Fruit fly (Drosophila melanogaster) whole organism, embryonic: ENCODE measurements around the gene CG12516.

Source experiments
- Aef1 ChIP-seq: fragments of 200-800 bp; sonication (Bioruptor generic); IDR thresholded peaks from 3 replicates; pipeline ENCODE4 v1.3.6; 2022; ENCODE audit warnings: missing biosample characterization, missing genetic modification characterization
- Bteb2 ChIP-seq: fragments of 200-800 bp; sonication (Bioruptor generic); optimal IDR thresholded peaks from 2 replicates; lab custom pipeline; 2016; ENCODE audit warnings: missing biosample characterization, missing genetic modification characterization
- CG10209 ChIP-seq: fragments of 200-800 bp; sonication (Bioruptor generic); optimal IDR thresholded peaks from 3 replicates; lab custom pipeline; 2017; ENCODE audit warnings: missing biosample characterization, mild to moderate bottlenecking, missing genetic modification characterization, missing genetic modification reagents
- CG10462 ChIP-seq: fragments of 200-800 bp; sonication (Bioruptor generic); optimal IDR thresholded peaks from 2 replicates; lab custom pipeline; 2016; ENCODE audit warnings: missing biosample characterization, missing genetic modification characterization
- CG10959 ChIP-seq: fragments of 200-800 bp; sonication (Bioruptor generic); IDR thresholded peaks from 2 replicates; pipeline ENCODE4 v1.3.6; 2022; ENCODE audit warnings: missing biosample characterization, missing genetic modification characterization
- CG11696 ChIP-seq: fragments of 200-800 bp; sonication (Bioruptor generic); IDR thresholded peaks from 2 replicates; pipeline ENCODE4 v1.3.6; 2022; ENCODE audit warnings: missing biosample characterization, missing genetic modification characterization
- CG13624 ChIP-seq: fragments of 200-800 bp; sonication (Bioruptor generic); optimal IDR thresholded peaks from 2 replicates; lab custom pipeline; 2016; ENCODE audit warnings: missing biosample characterization, missing genetic modification characterization
- CG13775 ChIP-seq: fragments of 200-800 bp; sonication (Bioruptor generic); optimal IDR thresholded peaks from 3 replicates; lab custom pipeline; 2017; ENCODE audit warnings: missing biosample characterization, mild to moderate bottlenecking, missing genetic modification characterization
- CG14667 ChIP-seq: fragments of 200-800 bp; sonication (Bioruptor generic); IDR thresholded peaks from 2 replicates; pipeline ENCODE4 v1.3.6; 2022; ENCODE audit warnings: missing biosample characterization, missing genetic modification characterization
- CG14965 ChIP-seq: fragments of 200-800 bp; sonication (Bioruptor generic); optimal IDR thresholded peaks from 2 replicates; lab custom pipeline; 2016; ENCODE audit warnings: missing biosample characterization, missing genetic modification characterization, borderline replicate concordance
- CG15514 ChIP-seq: fragments of 200-800 bp; sonication (Bioruptor generic); optimal IDR thresholded peaks from 3 replicates; lab custom pipeline; 2017; ENCODE audit warnings: missing biosample characterization, missing genetic modification characterization, mild to moderate bottlenecking, moderate library complexity, missing genetic modification reagents
- CG17361 ChIP-seq: fragments of 200-800 bp; sonication (Bioruptor generic); IDR thresholded peaks from 3 replicates; pipeline ENCODE4 v1.3.6; 2022; ENCODE audit warnings: missing biosample characterization, missing genetic modification characterization
- CG17385 ChIP-seq: fragments of 200-800 bp; sonication (Bioruptor generic); optimal IDR thresholded peaks from 3 replicates; lab custom pipeline; 2018; ENCODE audit warnings: missing biosample characterization, mild to moderate bottlenecking, missing genetic modification characterization
- CG3065 ChIP-seq: fragments of 200-800 bp; sonication (Bioruptor generic); optimal IDR thresholded peaks from 2 replicates; lab custom pipeline; 2016; ENCODE audit warnings: missing biosample characterization, missing genetic modification characterization
- CG31388 ChIP-seq: fragments of 200-800 bp; sonication (Bioruptor generic); optimal IDR thresholded peaks from 2 replicates; lab custom pipeline; 2016; ENCODE audit warnings: missing biosample characterization, missing genetic modification characterization
- CG32532 ChIP-seq: fragments of 200-800 bp; sonication (Bioruptor generic); IDR thresholded peaks from 2 replicates; pipeline ENCODE4 v1.3.6; 2022; ENCODE audit warnings: missing biosample characterization, missing genetic modification characterization
- CG3281 ChIP-seq: fragments of 200-800 bp; sonication (Bioruptor generic); optimal IDR thresholded peaks from 3 replicates; lab custom pipeline; 2017; ENCODE audit warnings: missing biosample characterization, mild to moderate bottlenecking, missing genetic modification characterization
- CG4730 ChIP-seq: fragments of 200-800 bp; sonication (Bioruptor generic); IDR thresholded peaks from 2 replicates; pipeline ENCODE4 v1.3.6; 2022; ENCODE audit warnings: missing biosample characterization, missing genetic modification characterization
- CG4820 ChIP-seq: fragments of 200-800 bp; sonication (Bioruptor generic); optimal IDR thresholded peaks from 3 replicates; lab custom pipeline; 2016; ENCODE audit warnings: missing biosample characterization, missing genetic modification characterization
- CG6813 ChIP-seq: fragments of 200-800 bp; sonication (Bioruptor generic); optimal IDR thresholded peaks from 2 replicates; lab custom pipeline; 2017; ENCODE audit warnings: missing biosample characterization, missing genetic modification characterization, mild to moderate bottlenecking, moderate library complexity, missing genetic modification reagents
- CG7786 ChIP-seq: fragments of 200-800 bp; sonication (Bioruptor generic); optimal IDR thresholded peaks from 2 replicates; lab custom pipeline; 2016; ENCODE audit warnings: missing biosample characterization, missing genetic modification characterization
- CG8388 ChIP-seq: fragments of 200-800 bp; sonication (Bioruptor generic); optimal IDR thresholded peaks from 2 replicates; lab custom pipeline; 2019; ENCODE audit warnings: missing biosample characterization, mild to moderate bottlenecking, missing genetic modification characterization, moderate library complexity
- Fer1 ChIP-seq: fragments of 200-800 bp; sonication (Bioruptor generic); optimal IDR thresholded peaks from 2 replicates; lab custom pipeline; 2017; ENCODE audit warnings: missing biosample characterization, mild to moderate bottlenecking, missing genetic modification characterization
- Gug ChIP-seq: fragments of 200-800 bp; sonication (Bioruptor generic); IDR thresholded peaks from 4 replicates; pipeline ENCODE4 v1.3.6; 2022; ENCODE audit warnings: missing biosample characterization, missing genetic modification characterization
- Hand ChIP-seq: fragments of 200-800 bp; sonication (Bioruptor generic); optimal IDR thresholded peaks from 2 replicates; lab custom pipeline; 2017; ENCODE audit warnings: mild to moderate bottlenecking, missing biosample characterization, missing genetic modification reagents, missing genetic modification characterization
- Jarid2 ChIP-seq: fragments of 200-800 bp; sonication (Bioruptor generic); optimal IDR thresholded peaks from 3 replicates; lab custom pipeline; 2017; ENCODE audit warnings: mild to moderate bottlenecking, missing biosample characterization, missing genetic modification reagents, missing genetic modification characterization
- Kr ChIP-seq: fragments of 200-800 bp; sonication (Bioruptor generic); optimal IDR thresholded peaks from 2 replicates; lab custom pipeline; 2017; ENCODE audit warnings: missing biosample characterization, mild to moderate bottlenecking, missing genetic modification characterization
- Meics ChIP-seq: fragments of 200-800 bp; sonication (Bioruptor generic); optimal IDR thresholded peaks from 2 replicates; lab custom pipeline; 2017; ENCODE audit warnings: missing biosample characterization, mild to moderate bottlenecking, missing genetic modification characterization
- NK7.1 ChIP-seq: fragments of 200-800 bp; sonication (Bioruptor generic); optimal IDR thresholded peaks from 3 replicates; lab custom pipeline; 2016; ENCODE audit warnings: missing biosample characterization, missing genetic modification characterization
- Neu2 ChIP-seq: fragments of 200-800 bp; sonication (Bioruptor generic); optimal IDR thresholded peaks from 3 replicates; lab custom pipeline; 2016; ENCODE audit warnings: missing biosample characterization, missing genetic modification characterization, borderline replicate concordance
- PHDP ChIP-seq: fragments of 200-800 bp; sonication (Bioruptor generic); optimal IDR thresholded peaks from 3 replicates; lab custom pipeline; 2018; ENCODE audit warnings: missing biosample characterization, mild to moderate bottlenecking, missing genetic modification characterization, moderate library complexity
- Six4 ChIP-seq: fragments of 200-800 bp; sonication (Bioruptor generic); optimal IDR thresholded peaks from 2 replicates; lab custom pipeline; 2016; ENCODE audit warnings: missing biosample characterization, missing genetic modification characterization
- Usf ChIP-seq: fragments of 200-800 bp; sonication (Bioruptor generic); optimal IDR thresholded peaks from 2 replicates; lab custom pipeline; 2017; ENCODE audit warnings: missing genotype, missing biosample characterization, missing genetic modification characterization
- ato ChIP-seq: fragments of 200-800 bp; sonication (Bioruptor generic); IDR thresholded peaks from 2 replicates; pipeline ENCODE4 v1.3.6; 2022; ENCODE audit warnings: missing biosample characterization, missing genetic modification characterization; ENCODE audit not compliant: partially characterized antibody
- bbx ChIP-seq: fragments of 200-800 bp; sonication (Bioruptor generic); IDR thresholded peaks from 2 replicates; pipeline ENCODE4 v1.3.6; 2022; ENCODE audit warnings: missing biosample characterization, missing genetic modification characterization; ENCODE audit not compliant: partially characterized antibody
- croc ChIP-seq: fragments of 200-800 bp; sonication (Bioruptor generic); conservative IDR thresholded peaks from 3 replicates; pipeline ENCODE4 v1.3.6; 2022; ENCODE audit warnings: missing biosample characterization, missing genetic modification characterization
- dmrt99B ChIP-seq: fragments of 200-800 bp; sonication (Bioruptor generic); optimal IDR thresholded peaks from 2 replicates; lab custom pipeline; 2018; ENCODE audit warnings: missing biosample characterization, mild to moderate bottlenecking, missing genetic modification characterization, moderate library complexity
- emc ChIP-seq: fragments of 200-800 bp; sonication (Bioruptor generic); optimal IDR thresholded peaks from 2 replicates; lab custom pipeline; 2016; ENCODE audit warnings: missing biosample characterization, missing genetic modification characterization
- lov ChIP-seq, 2 experiments: fragments of 200-800 bp in 1 of 2; fragments of >200 bp in 1 of 2; sonication (Bioruptor generic) in 1 of 2; IDR thresholded peaks in 1 of 2; optimal IDR thresholded peaks in 1 of 2; 2 replicates in 1 of 2; 3 replicates in 1 of 2; pipeline versions ENCODE4 v1.3.6 to Lab custom; 2017 to 2022; ENCODE audit warnings: missing biosample characterization in 1 of 2, missing genetic modification characterization in 1 of 2
- nom ChIP-seq: fragments of 200-800 bp; sonication (Bioruptor generic); optimal IDR thresholded peaks from 2 replicates; lab custom pipeline; 2017; ENCODE audit warnings: missing biosample characterization, missing genetic modification characterization, mild to moderate bottlenecking, moderate library complexity, missing genetic modification reagents
- pros ChIP-seq: fragments of 200-800 bp; sonication (Bioruptor generic); optimal IDR thresholded peaks from 3 replicates; lab custom pipeline; 2019; ENCODE audit warnings: missing biosample characterization, mild to moderate bottlenecking, missing genetic modification characterization, moderate library complexity
- row ChIP-seq: fragments of 200-800 bp; sonication (Bioruptor generic); IDR thresholded peaks from 3 replicates; pipeline ENCODE4 v1.3.6; 2022; ENCODE audit warnings: missing biosample characterization, missing genetic modification characterization
- scrt ChIP-seq: fragments of 200-800 bp; sonication (Bioruptor generic); optimal IDR thresholded peaks from 2 replicates; lab custom pipeline; 2018; ENCODE audit warnings: missing biosample characterization, mild to moderate bottlenecking, missing genetic modification characterization, moderate library complexity
- sens ChIP-seq: fragments of 200-800 bp; sonication (Bioruptor generic); peaks from one replicate; lab custom pipeline; 2016; ENCODE audit warnings: missing biosample characterization, missing genetic modification characterization
- shn ChIP-seq: fragments of 200-800 bp; sonication (Bioruptor generic); optimal IDR thresholded peaks from 3 replicates; lab custom pipeline; 2016; ENCODE audit warnings: missing biosample characterization, missing genetic modification characterization
- sug ChIP-seq: fragments of 200-800 bp; optimal IDR thresholded peaks from 2 replicates; lab custom pipeline; 2019; ENCODE audit warnings: missing biosample characterization, mild to moderate bottlenecking, missing genetic modification characterization, moderate library complexity
- wdn ChIP-seq: fragments of 200-800 bp; sonication (Bioruptor generic); IDR thresholded peaks from 2 replicates; pipeline ENCODE4 v1.3.6; 2022; ENCODE audit warnings: missing biosample characterization, missing genetic modification characterization
- zfh1 ChIP-seq: fragments of 200-800 bp; sonication (Bioruptor generic); IDR thresholded peaks from 3 replicates; pipeline ENCODE4 v1.3.6; 2022; ENCODE audit warnings: missing biosample characterization, missing genetic modification characterization

The CG12516 gene

dm6 chr3R:28326150-28326965 is 22.0 kb upstream of the CG12516 start (continued):
- TF ChIP-seq CG7786 (GFP tag; lab: Kevin White, UChicago) (peak; percentile 100), sens (GFP tag; lab: Kevin White, UChicago) (peak; percentile 100), Usf (GFP tag; lab: Kevin White, UChicago) (peak; percentile 98), CG4730 (GFP tag; lab: Robert Waterston, UW) (no peak), PHDP (peak; percentile 99), Hand (GFP tag; lab: Kevin White, UChicago) (peak; percentile 100), Meics (GFP tag; lab: Kevin White, UChicago) (peak; percentile 99), emc (peak; percentile 99), CG10959 (no peak), row (GFP tag; lab: Robert Waterston, UW) (no peak), croc (GFP tag; lab: Robert Waterston, UW) (peak; percentile 98), Gug (GFP tag; lab: Robert Waterston, UW) (peak; percentile 99), Jarid2 (GFP tag; lab: Kevin White, UChicago) (peak; percentile 88), bbx (GFP tag; lab: Robert Waterston, UW) (no peak), wdn (GFP tag; lab: Robert Waterston, UW) (no peak), dmrt99B (tag; lab: Kevin White, UChicago) (peak; percentile 99), CG10209 (GFP tag; lab: Kevin White, UChicago) (peak; percentile 100), CG32532 (GFP tag; lab: Robert Waterston, UW) (no peak), CG3065 (GFP tag; lab: Kevin White, UChicago) (peak; percentile 99), CG6813 (GFP tag; lab: Kevin White, UChicago) (peak; percentile 99), zfh1 (no peak), CG14965 (GFP tag; lab: Kevin White, UChicago) (peak; percentile 93), CG14667 (GFP tag; lab: Robert Waterston, UW) (no peak), CG10462 (peak; percentile 99), CG31388 (GFP tag; lab: Kevin White, UChicago) (peak; percentile 99), CG3281 (GFP tag; lab: Kevin White, UChicago) (peak; percentile 99), CG17361 (GFP tag; lab: Robert Waterston, UW) (no peak), Six4 (GFP tag; lab: Kevin White, UChicago) (peak; percentile 100), Neu2 (peak; percentile 99), ato (GFP tag; lab: Robert Waterston, UW) (no peak), Aef1 (no peak), Kr (GFP tag; lab: Kevin White, UChicago) (peak; percentile 91), shn (GFP tag; lab: Kevin White, UChicago) (peak; percentile 99), CG11696 (GFP tag; lab: Robert Waterston, UW) (no peak), CG13624 (GFP tag; lab: Kevin White, UChicago) (peak; percentile 100), nom (GFP tag; lab: Kevin White, UChicago) (peak; percentile 100), CG17385 (GFP tag; lab: Kevin White, UChicago) (peak; percentile 99), lov (optimal IDR thresholded peaks at IDR 0.05; lab: Kevin White, UChicago) (no peak), lov (GFP tag; IDR thresholded peaks at IDR 0.05; lab: Robert Waterston, UW) (no peak), NK7.1 (GFP tag; lab: Kevin White, UChicago) (peak; percentile 99), Bteb2 (GFP tag; lab: Kevin White, UChicago) (peak; percentile 99), CG8388 (GFP tag; lab: Kevin White, UChicago) (peak; percentile 98), Fer1 (GFP tag; lab: Kevin White, UChicago) (peak; percentile 100), scrt (GFP tag; lab: Kevin White, UChicago) (peak; percentile 99), pros (peak; percentile 93), CG15514 (GFP tag; lab: Kevin White, UChicago) (peak; percentile 96), CG4820 (GFP tag; lab: Kevin White, UChicago) (peak; percentile 98), sug (tag; lab: Kevin White, UChicago) (peak; percentile 98), CG13775 (GFP tag; lab: Kevin White, UChicago) (peak; percentile 99)
